Worm (Caenorhabditis elegans) whole organism, late embryonic: Measurements from ENCODE around the gene Y43F8C.16.

Source experiments
- F13H6.1 ChIP-seq: sonication (generic microtip); optimal IDR thresholded peaks from 2 replicates; lab custom pipeline; 2016; ENCODE audit warnings: missing genetic modification characterization, missing compliant biosample characterization
- nhr-11 ChIP-seq: fragments of 150-350 bp; optimal IDR thresholded peaks from 2 replicates; lab custom pipeline; 2014; ENCODE audit warnings: missing biosample characterization, missing genetic modification characterization
- pha-2 ChIP-seq: sonication (generic microtip); optimal IDR thresholded peaks from 2 replicates; lab custom pipeline; 2017; ENCODE audit warnings: mild to moderate bottlenecking, missing genetic modification characterization, missing compliant biosample characterization
- rnt-1 ChIP-seq: sonication (generic microtip); optimal IDR thresholded peaks from 2 replicates; lab custom pipeline; 2016; ENCODE audit warnings: missing genetic modification characterization, missing compliant biosample characterization
- sdc-2 ChIP-seq: sonication (generic microtip); optimal IDR thresholded peaks from 2 replicates; lab custom pipeline; 2016; ENCODE audit warnings: missing genotype, missing genetic modification characterization, missing compliant biosample characterization

DNA sequence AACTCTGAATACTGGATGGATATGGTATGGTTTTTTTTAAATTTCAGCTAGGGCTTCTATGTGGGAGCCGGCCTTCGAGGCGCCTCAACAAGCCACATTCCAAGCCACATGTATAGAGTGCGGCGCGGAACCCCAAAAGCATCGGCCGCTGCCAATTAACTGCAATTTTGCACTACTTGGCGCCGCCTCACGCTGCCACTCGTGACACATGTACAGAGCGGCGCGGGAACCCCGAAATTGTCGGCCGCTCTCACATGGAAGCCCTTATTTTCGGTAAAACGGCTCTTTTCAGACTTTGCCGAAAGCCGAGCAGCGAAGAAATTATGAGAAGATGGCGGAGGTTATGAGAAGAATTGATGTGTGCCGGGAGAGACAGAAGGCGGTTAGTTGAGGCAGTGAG is 28.5 kb upstream of the Y43F8C.16 start:
- no peak for TF ChIP-seq pha-2
- no peak for TF ChIP-seq sdc-2 (tag; lab: Kevin White, UChicago)
- TF ChIP-seq rnt-1 (tag; lab: Kevin White, UChicago), result no peak
- TF ChIP-seq nhr-11 (tag; lab: Kevin White, UChicago), result no peak
- TF ChIP-seq F13H6.1, result no peak
